Worm (Caenorhabditis elegans) whole organism, early embryonic: ENCODE measurements around the gene F16H6.4.

Experiments used
- B0310.2 ChIP-seq: sonication (generic microtip); optimal IDR thresholded peaks from 2 replicates; lab custom pipeline; 2016; ENCODE audit warnings: mild to moderate bottlenecking, missing genetic modification characterization, missing compliant biosample characterization
- ama-1 ChIP-seq: fragments of 150-350 bp; optimal IDR thresholded peaks from 2 replicates; lab custom pipeline; 2014
- ceh-13 ChIP-seq: fragments of 200-800 bp; sonication (Bioruptor generic); optimal IDR thresholded peaks from 2 replicates; lab custom pipeline; 2018; ENCODE audit warnings: mild to moderate bottlenecking, missing genetic modification characterization, missing compliant biosample characterization
- flt-1 ChIP-seq: fragments of 200-800 bp; sonication (Bioruptor generic); IDR thresholded peaks from 2 replicates; pipeline ENCODE4 v1.3.6; 2022; ENCODE audit warnings: missing genetic modification characterization, missing compliant biosample characterization
- hmg-4 ChIP-seq: fragments of 200-800 bp; sonication (Bioruptor generic); optimal IDR thresholded peaks from 2 replicates; lab custom pipeline; 2018; ENCODE audit warnings: mild to moderate bottlenecking, missing genetic modification characterization, missing compliant biosample characterization
- hnd-1 ChIP-seq: sonication (generic microtip); optimal IDR thresholded peaks from 2 replicates; lab custom pipeline; 2016; ENCODE audit warnings: missing genetic modification characterization, missing compliant biosample characterization
- pes-1 ChIP-seq: fragments of 200-800 bp; sonication (Bioruptor generic); IDR thresholded peaks from 2 replicates; pipeline ENCODE4 v1.3.6; 2022; ENCODE audit warnings: missing genetic modification reagents, missing genetic modification characterization, missing compliant biosample characterization
- sea-1 ChIP-seq: fragments of 200-800 bp; sonication (Bioruptor generic); conservative IDR thresholded peaks from 2 replicates; pipeline ENCODE4 v1.3.6; 2022; ENCODE audit warnings: missing genetic modification characterization, missing compliant biosample characterization

DNA sequence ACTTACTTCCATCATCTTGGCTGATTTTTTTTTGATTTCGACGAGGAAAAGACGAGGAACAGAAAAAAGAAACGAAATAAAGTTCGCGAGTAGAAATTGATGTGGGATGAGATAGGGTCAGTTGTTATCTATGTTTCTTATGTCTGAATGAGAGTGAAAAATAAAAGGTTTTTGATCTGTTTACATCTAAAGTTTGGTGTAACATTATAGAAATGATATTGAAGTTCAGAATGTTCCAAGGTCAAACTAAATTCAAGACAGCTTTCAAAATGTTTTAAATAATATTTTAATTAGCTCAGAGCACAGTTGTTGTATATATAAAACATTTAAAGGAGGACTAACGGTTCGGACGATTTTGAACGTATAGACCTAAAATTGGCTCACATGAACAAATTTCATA lies 10.6 kb downstream of the F16H6.4 start, which contains the start of gene F16H6.7:
- no peak for TF ChIP-seq ama-1 (lab: Kevin White, UChicago)
- TF ChIP-seq ceh-13: no peak
- no peak for TF ChIP-seq flt-1 (GFP tag; lab: Robert Waterston, UW)
- TF ChIP-seq B0310.2 (tag; lab: Kevin White, UChicago): no peak
- no peak for TF ChIP-seq hmg-4 (GFP tag; lab: Kevin White, UChicago)
- TF ChIP-seq sea-1 (GFP tag; lab: Robert Waterston, UW): no peak
- no peak for TF ChIP-seq pes-1 (GFP tag; lab: Robert Waterston, UW)
- TF ChIP-seq hnd-1: no peak
